Worm (Caenorhabditis elegans) whole organism, late embryonic: ENCODE measurements around the gene srh-11.

Source experiments
- Y22D7AL.16 ChIP-seq: sonication (generic microtip); optimal IDR thresholded peaks from 2 replicates; lab custom pipeline; 2016; ENCODE audit warnings: missing genetic modification characterization, missing compliant biosample characterization
- ceh-9 ChIP-seq: sonication (generic microtip); optimal IDR thresholded peaks from 2 replicates; lab custom pipeline; 2016; ENCODE audit warnings: mild to moderate bottlenecking, missing genetic modification characterization, inconsistent platforms, missing compliant biosample characterization
- fkh-10 ChIP-seq: fragments of 150-350 bp; optimal IDR thresholded peaks from 2 replicates; lab custom pipeline; 2014; ENCODE audit warnings: missing biosample characterization, missing genetic modification reagents, missing genetic modification characterization
- hlh-15 ChIP-seq: sonication (generic microtip); optimal IDR thresholded peaks from 2 replicates; lab custom pipeline; 2016; ENCODE audit warnings: missing genetic modification characterization, missing compliant biosample characterization
- lin-11 ChIP-seq: fragments of 200-800 bp; sonication (Bioruptor generic); optimal IDR thresholded peaks from 2 replicates; lab custom pipeline; 2018; ENCODE audit warnings: mild to moderate bottlenecking, missing genetic modification characterization, missing compliant biosample characterization
- tbx-2 ChIP-seq: sonication (generic microtip); optimal IDR thresholded peaks from 2 replicates; lab custom pipeline; 2016; ENCODE audit warnings: missing genetic modification characterization, missing compliant biosample characterization
- tbx-7 ChIP-seq: sonication (generic microtip); optimal IDR thresholded peaks from 2 replicates; lab custom pipeline; 2016; ENCODE audit warnings: missing genotype, missing genetic modification characterization, missing compliant biosample characterization
- unc-3 ChIP-seq, 2 experiments: fragments of 200-800 bp in 1 of 2; sonication (Bioruptor generic) in 1 of 2; sonication (generic microtip) in 1 of 2; conservative IDR thresholded peaks in 1 of 2; optimal IDR thresholded peaks in 1 of 2; 2 replicates each; pipeline versions ENCODE4 v1.3.6 to Lab custom; 2016 to 2022; ENCODE audit warnings: missing compliant biosample characterization in 2 of 2, missing genetic modification characterization in 2 of 2, missing genetic modification reagents in 1 of 2

- TF ChIP-seq hlh-15 (tag; lab: Kevin White, UChicago) (no peak), unc-3 (GFP tag; conservative IDR thresholded peaks at IDR 0.05; lab: Robert Waterston, UW) (no peak), unc-3 (tag; optimal IDR thresholded peaks at IDR 0.05; lab: Kevin White, UChicago) (no peak), fkh-10 (no peak), lin-11 (no peak), ceh-9 (tag; lab: Kevin White, UChicago) (no peak), Y22D7AL.16 (tag; lab: Kevin White, UChicago) (no peak), tbx-2 (no peak), tbx-7 (tag; lab: Kevin White, UChicago) (no peak)
Measured at ce11 chrX:8284003-8284402, 34.8 kb downstream of the srh-11 start.
